Fruit fly (Drosophila melanogaster): ENCODE results near the gene gwl.

gwl gene

dm6 chr3R:18743270-18743922 lies 2.8 kb upstream of the gwl start, which contains the start of gene Mekk1:
Gene Mekk1, minus strand, starts transcription at chr3R:18743594.
- peak in 1 of 2 experiments; percentile 71 for TF ChIP-seq foxo (GFP tag; optimal IDR thresholded peaks at IDR 0.05)
- TF ChIP-seq woc (GFP tag; optimal IDR thresholded peaks at IDR 0.05): peak; percentile 90
- no peak for TF ChIP-seq usp (GFP tag; optimal IDR thresholded peaks at IDR 0.05)
- TF ChIP-seq Vsx2 (GFP tag; optimal IDR thresholded peaks at IDR 0.05; ENCODE audit: partially characterized antibody): peak; percentile 85
- TF ChIP-seq dsf (GFP tag; optimal IDR thresholded peaks at IDR 0.05; ENCODE audit: borderline replicate concordance): peak; percentile 32
- peak; percentile 65 for TF ChIP-seq Sp1 (GFP tag; optimal IDR thresholded peaks at IDR 0.05)
- TF ChIP-seq CG32264 (GFP tag; optimal IDR thresholded peaks at IDR 0.05): no peak
- peak; percentile 52 for TF ChIP-seq br (GFP tag; optimal IDR thresholded peaks at IDR 0.05)
- TF ChIP-seq psq (GFP tag; optimal IDR thresholded peaks at IDR 0.05): peak; percentile 43
- no peak for TF ChIP-seq sage (GFP tag; optimal IDR thresholded peaks at IDR 0.05)
- TF ChIP-seq HLH106 (tag; optimal IDR thresholded peaks at IDR 0.05): peak; percentile 75
- no peak for TF ChIP-seq brk (GFP tag; optimal IDR thresholded peaks at IDR 0.05)
- TF ChIP-seq tai (GFP tag; optimal IDR thresholded peaks at IDR 0.05): no peak
- peak; percentile 61 for TF ChIP-seq Jra (GFP tag; optimal IDR thresholded peaks at IDR 0.05)
- TF ChIP-seq Myc (optimal IDR thresholded peaks at IDR 0.05): peak; percentile 83
- TF ChIP-seq OdsH (GFP tag; optimal IDR thresholded peaks at IDR 0.05): peak; percentile 39
- TF ChIP-seq Hr78 (GFP tag; optimal IDR thresholded peaks at IDR 0.05): no peak
- no peak for TF ChIP-seq Rel (GFP tag; optimal IDR thresholded peaks at IDR 0.05)
- peak; percentile 59 for TF ChIP-seq Rel (tag; optimal IDR thresholded peaks at IDR 0.05)
- TF ChIP-seq rgr (GFP tag; optimal IDR thresholded peaks at IDR 0.05): peak; percentile 60
- no peak for TF ChIP-seq Hnf4 (GFP tag; optimal IDR thresholded peaks at IDR 0.05)
- no peak for TF ChIP-seq Dfd (GFP tag; optimal IDR thresholded peaks at IDR 0.05)
- peak; percentile 23 for TF ChIP-seq GATAd (GFP tag; optimal IDR thresholded peaks at IDR 0.05)
- no peak for TF ChIP-seq dl (GFP tag; optimal IDR thresholded peaks at IDR 0.05; ENCODE audit: insufficient read depth in 1 of 2, partially characterized antibody in 2 of 2)
- no peak for TF ChIP-seq Abd-B (GFP tag; optimal IDR thresholded peaks at IDR 0.05)
- TF ChIP-seq pan (optimal IDR thresholded peaks at IDR 0.05): no peak
- peak; percentile 71 for TF ChIP-seq ey (GFP tag; optimal IDR thresholded peaks at IDR 0.05)
- no peak for TF ChIP-seq CrebA (GFP tag; optimal IDR thresholded peaks at IDR 0.05; ENCODE audit: borderline replicate concordance)
- TF ChIP-seq N (GFP tag; optimal IDR thresholded peaks at IDR 0.05): no peak
- peak; percentile 62 for TF ChIP-seq fru (GFP tag; optimal IDR thresholded peaks at IDR 0.05)
- peak; percentile 0 for TF ChIP-seq Dif (GFP tag; optimal IDR thresholded peaks at IDR 0.05; ENCODE audit: partially characterized antibody)
- peak; percentile 14 for TF ChIP-seq dmrt93B (GFP tag; optimal IDR thresholded peaks at IDR 0.05)
- TF ChIP-seq CG9705 (GFP tag; optimal IDR thresholded peaks at IDR 0.05): peak; percentile 51
- TF ChIP-seq Hr83 (GFP tag; optimal IDR thresholded peaks at IDR 0.05; ENCODE audit: poor library complexity, severe bottlenecking): no peak
- TF ChIP-seq h (GFP tag; optimal IDR thresholded peaks at IDR 0.05): peak; percentile 73
- no peak for TF ChIP-seq Mio (GFP tag; optimal IDR thresholded peaks at IDR 0.05)
- TF ChIP-seq jim (GFP tag; optimal IDR thresholded peaks at IDR 0.05): peak; percentile 57
- no peak for TF ChIP-seq lola (GFP tag; optimal IDR thresholded peaks at IDR 0.05)
- TF ChIP-seq sv (GFP tag; optimal IDR thresholded peaks at IDR 0.05): no peak

dm6 chr3R:18748087-18748486 lies 1.9 kb downstream of the gwl start:
- TF ChIP-seq tai (GFP tag; optimal IDR thresholded peaks at IDR 0.05) (no peak), sage (GFP tag; optimal IDR thresholded peaks at IDR 0.05) (no peak), lola (GFP tag; optimal IDR thresholded peaks at IDR 0.05) (no peak), Abd-B (GFP tag; optimal IDR thresholded peaks at IDR 0.05) (no peak), rgr (GFP tag; optimal IDR thresholded peaks at IDR 0.05) (no peak), Hnf4 (GFP tag; optimal IDR thresholded peaks at IDR 0.05) (no peak), foxo (GFP tag; optimal IDR thresholded peaks at IDR 0.05) (no peak), CG32264 (GFP tag; optimal IDR thresholded peaks at IDR 0.05) (no peak), Rel (GFP tag; optimal IDR thresholded peaks at IDR 0.05) (no peak), Rel (tag; optimal IDR thresholded peaks at IDR 0.05) (no peak), Jra (GFP tag; optimal IDR thresholded peaks at IDR 0.05) (no peak), fru (GFP tag; optimal IDR thresholded peaks at IDR 0.05) (no peak), jim (GFP tag; optimal IDR thresholded peaks at IDR 0.05) (no peak), Hr78 (GFP tag; optimal IDR thresholded peaks at IDR 0.05) (no peak), Myc (optimal IDR thresholded peaks at IDR 0.05) (no peak), brk (GFP tag; optimal IDR thresholded peaks at IDR 0.05) (no peak)
